Worm (Caenorhabditis elegans) whole organism, late embryonic: ENCODE data around the gene srz-56.

Source experiments
- C08G9.2 ChIP-seq: sonication (generic microtip); optimal IDR thresholded peaks from 2 replicates; lab custom pipeline; 2016; ENCODE audit warnings: mild to moderate bottlenecking, missing genetic modification characterization, moderate library complexity, missing compliant biosample characterization
- K02D7.2 ChIP-seq: sonication (generic microtip); optimal IDR thresholded peaks from 2 replicates; lab custom pipeline; 2017; ENCODE audit warnings: mild to moderate bottlenecking, missing genetic modification characterization, missing compliant biosample characterization
- ama-1 ChIP-seq: fragments of 150-350 bp; optimal IDR thresholded peaks from 2 replicates; lab custom pipeline; 2014
- ceh-14 ChIP-seq: sonication (generic microtip); optimal IDR thresholded peaks from 2 replicates; lab custom pipeline; 2016; ENCODE audit warnings: missing genotype, missing genetic modification characterization, missing compliant biosample characterization
- ceh-24 ChIP-seq: sonication (generic microtip); optimal IDR thresholded peaks from 2 replicates; lab custom pipeline; 2016; ENCODE audit warnings: mild to moderate bottlenecking, missing genetic modification characterization, missing compliant biosample characterization
- ceh-45 ChIP-seq: fragments of 200-800 bp; sonication (Bioruptor generic); IDR thresholded peaks from 2 replicates; pipeline ENCODE4 v1.3.6; 2022; ENCODE audit warnings: missing genetic modification reagents, missing genetic modification characterization, missing compliant biosample characterization
- ceh-6 ChIP-seq: fragments of 200-800 bp; sonication (Bioruptor generic); optimal IDR thresholded peaks from 2 replicates; lab custom pipeline; 2018; ENCODE audit warnings: mild to moderate bottlenecking, missing genetic modification characterization, missing compliant biosample characterization
- ceh-9 ChIP-seq: sonication (generic microtip); optimal IDR thresholded peaks from 2 replicates; lab custom pipeline; 2016; ENCODE audit warnings: mild to moderate bottlenecking, missing genetic modification characterization, inconsistent platforms, missing compliant biosample characterization
- dmd-4 ChIP-seq: sonication (generic microtip); optimal IDR thresholded peaks from 2 replicates; lab custom pipeline; 2016; ENCODE audit warnings: borderline replicate concordance, missing genetic modification characterization, missing compliant biosample characterization
- dve-1 ChIP-seq: sonication (generic microtip); optimal IDR thresholded peaks from 2 replicates; lab custom pipeline; 2017; ENCODE audit warnings: antibody characterized with exemption, mild to moderate bottlenecking, missing genetic modification characterization, missing compliant biosample characterization
- elt-4 ChIP-seq: sonication (generic microtip); optimal IDR thresholded peaks from 2 replicates; lab custom pipeline; 2016; ENCODE audit warnings: missing genetic modification characterization, missing compliant biosample characterization
- ets-4 ChIP-seq: sonication (generic microtip); optimal IDR thresholded peaks from 2 replicates; lab custom pipeline; 2016; ENCODE audit warnings: missing genetic modification characterization, missing compliant biosample characterization
- fkh-10 ChIP-seq: fragments of 150-350 bp; optimal IDR thresholded peaks from 2 replicates; lab custom pipeline; 2014; ENCODE audit warnings: missing biosample characterization, missing genetic modification reagents, missing genetic modification characterization
- hlh-13 ChIP-seq: fragments of 200-800 bp; sonication (Bioruptor generic); optimal IDR thresholded peaks from 2 replicates; lab custom pipeline; 2018; ENCODE audit warnings: mild to moderate bottlenecking, missing genetic modification characterization, missing compliant biosample characterization
- hlh-30 ChIP-seq: sonication (generic microtip); optimal IDR thresholded peaks from 2 replicates; lab custom pipeline; 2017; ENCODE audit warnings: antibody characterized with exemption, missing genetic modification characterization, missing compliant biosample characterization; ENCODE audit not compliant: insufficient read depth
- hlh-8 ChIP-seq: sonication (generic microtip); optimal IDR thresholded peaks from 2 replicates; lab custom pipeline; 2016; ENCODE audit warnings: missing genotype, missing genetic modification characterization, missing compliant biosample characterization
- lim-6 ChIP-seq: sonication (generic microtip); optimal IDR thresholded peaks from 2 replicates; lab custom pipeline; 2016; ENCODE audit warnings: missing genetic modification characterization, missing compliant biosample characterization
- madf-2 ChIP-seq: sonication (generic microtip); optimal IDR thresholded peaks from 2 replicates; lab custom pipeline; 2017; ENCODE audit warnings: missing genetic modification characterization, missing compliant biosample characterization
- nhr-11 ChIP-seq: fragments of 150-350 bp; optimal IDR thresholded peaks from 2 replicates; lab custom pipeline; 2014; ENCODE audit warnings: missing biosample characterization, missing genetic modification characterization
- nhr-232 ChIP-seq: sonication (generic microtip); optimal IDR thresholded peaks from 2 replicates; lab custom pipeline; 2016; ENCODE audit warnings: missing genetic modification characterization, missing compliant biosample characterization
- npax-4 ChIP-seq: sonication (generic microtip); optimal IDR thresholded peaks from 2 replicates; lab custom pipeline; 2016; ENCODE audit warnings: missing genetic modification characterization, missing compliant biosample characterization
- pag-3 ChIP-seq: sonication (generic microtip); optimal IDR thresholded peaks from 2 replicates; lab custom pipeline; 2016; ENCODE audit warnings: missing compliant biosample characterization, missing genetic modification characterization, borderline replicate concordance
- pat-9 ChIP-seq: fragments of 200-800 bp; sonication (Bioruptor generic); optimal IDR thresholded peaks from 2 replicates; lab custom pipeline; 2018; ENCODE audit warnings: mild to moderate bottlenecking, missing genetic modification characterization, moderate library complexity, missing compliant biosample characterization
- pax-1 ChIP-seq: fragments of 150-350 bp; optimal IDR thresholded peaks from 2 replicates; lab custom pipeline; 2014; ENCODE audit warnings: missing biosample characterization, missing genetic modification characterization
- pha-2 ChIP-seq: sonication (generic microtip); optimal IDR thresholded peaks from 2 replicates; lab custom pipeline; 2017; ENCODE audit warnings: mild to moderate bottlenecking, missing genetic modification characterization, missing compliant biosample characterization
- pros-1 ChIP-seq: fragments of 150-350 bp; optimal IDR thresholded peaks from 2 replicates; lab custom pipeline; 2014; ENCODE audit warnings: missing biosample characterization, missing genetic modification reagents, missing genetic modification characterization
- ref-2 ChIP-seq: sonication (generic microtip); optimal IDR thresholded peaks from 2 replicates; lab custom pipeline; 2016; ENCODE audit warnings: missing genetic modification characterization, missing compliant biosample characterization
- rnt-1 ChIP-seq: sonication (generic microtip); optimal IDR thresholded peaks from 2 replicates; lab custom pipeline; 2016; ENCODE audit warnings: missing genetic modification characterization, missing compliant biosample characterization
- syd-9 ChIP-seq: sonication (generic microtip); optimal IDR thresholded peaks from 2 replicates; lab custom pipeline; 2016; ENCODE audit warnings: mild to moderate bottlenecking, missing genetic modification characterization, moderate library complexity, missing compliant biosample characterization
- tbx-2 ChIP-seq: sonication (generic microtip); optimal IDR thresholded peaks from 2 replicates; lab custom pipeline; 2016; ENCODE audit warnings: missing genetic modification characterization, missing compliant biosample characterization
- tbx-7 ChIP-seq: sonication (generic microtip); optimal IDR thresholded peaks from 2 replicates; lab custom pipeline; 2016; ENCODE audit warnings: missing genotype, missing genetic modification characterization, missing compliant biosample characterization
- unc-3 ChIP-seq, 2 experiments: fragments of 200-800 bp in 1 of 2; sonication (Bioruptor generic) in 1 of 2; sonication (generic microtip) in 1 of 2; conservative IDR thresholded peaks in 1 of 2; optimal IDR thresholded peaks in 1 of 2; 2 replicates each; pipeline versions ENCODE4 v1.3.6 to Lab custom; 2016 to 2022; ENCODE audit warnings: missing compliant biosample characterization in 2 of 2, missing genetic modification characterization in 2 of 2, missing genetic modification reagents in 1 of 2
- unc-42 ChIP-seq: sonication (generic microtip); optimal IDR thresholded peaks from 2 replicates; lab custom pipeline; 2016; ENCODE audit warnings: missing genotype, missing genetic modification characterization, missing compliant biosample characterization
- unc-55 ChIP-seq: sonication (generic microtip); optimal IDR thresholded peaks from 2 replicates; lab custom pipeline; 2017; ENCODE audit warnings: missing biosample characterization, missing genetic modification reagents, missing genetic modification characterization
- zip-5 ChIP-seq: sonication (generic microtip); optimal IDR thresholded peaks from 2 replicates; lab custom pipeline; 2016; ENCODE audit warnings: missing genetic modification characterization, missing compliant biosample characterization

Gene srz-56

ce11 chrIII:2210601-2211000, 30.0 kb upstream of the srz-56 start:
- no peak for TF ChIP-seq elt-4 (tag; lab: Kevin White, UChicago)
- TF ChIP-seq tbx-2: no peak
- no peak for TF ChIP-seq pax-1 (tag; lab: Kevin White, UChicago)
- TF ChIP-seq tbx-7 (tag; lab: Kevin White, UChicago): no peak
- no peak for TF ChIP-seq fkh-10 (GFP tag; lab: Kevin White, UChicago)
- no peak for TF ChIP-seq pros-1 (tag; lab: Kevin White, UChicago)
- TF ChIP-seq ceh-24 (tag; lab: Kevin White, UChicago): no peak
- no peak for TF ChIP-seq lim-6 (tag; lab: Kevin White, UChicago)
- no peak for TF ChIP-seq pha-2 (tag; lab: Kevin White, UChicago)

ce11 chrIII:2211120-2211519, 29.5 kb upstream of the srz-56 start, which contains the start of gene C39B5.14:
Gene C39B5.14, plus strand, starts transcription at chrIII:2211420.
- TF ChIP-seq ceh-9 (tag; lab: Kevin White, UChicago): no peak
- TF ChIP-seq ref-2: no peak
- no peak for TF ChIP-seq unc-42
- no peak for TF ChIP-seq hlh-8 (tag; lab: Kevin White, UChicago)
- TF ChIP-seq ceh-6 (GFP tag; lab: Kevin White, UChicago): no peak
- no peak for TF ChIP-seq ceh-14 (tag; lab: Kevin White, UChicago)
- no peak for TF ChIP-seq nhr-232 (tag; lab: Kevin White, UChicago)
- TF ChIP-seq pat-9 (tag; lab: Kevin White, UChicago): no peak
- TF ChIP-seq madf-2 (tag; lab: Kevin White, UChicago): no peak
- TF ChIP-seq dmd-4: no peak
- no peak for TF ChIP-seq K02D7.2 (tag; lab: Kevin White, UChicago)
- TF ChIP-seq nhr-11 (tag; lab: Kevin White, UChicago): no peak
- TF ChIP-seq lim-6 (tag; lab: Kevin White, UChicago): no peak
- no peak for TF ChIP-seq ama-1 (lab: Kevin White, UChicago)
- TF ChIP-seq tbx-2: no peak
- TF ChIP-seq zip-5: no peak
- TF ChIP-seq ceh-45 (GFP tag; lab: Robert Waterston, UW): no peak
- no peak for TF ChIP-seq hlh-13 (GFP tag; lab: Kevin White, UChicago)
- no peak for TF ChIP-seq unc-3 (GFP tag; conservative IDR thresholded peaks at IDR 0.05; lab: Robert Waterston, UW)
- no peak for TF ChIP-seq unc-3 (tag; optimal IDR thresholded peaks at IDR 0.05; lab: Kevin White, UChicago)

- TF ChIP-seq C08G9.2 (tag; lab: Kevin White, UChicago) (no peak), dve-1 (tag; lab: Kevin White, UChicago) (no peak), pros-1 (tag; lab: Kevin White, UChicago) (no peak), K02D7.2 (tag; lab: Kevin White, UChicago) (no peak), elt-4 (tag; lab: Kevin White, UChicago) (no peak), hlh-30 (tag; lab: Kevin White, UChicago) (no peak), hlh-8 (tag; lab: Kevin White, UChicago) (no peak), pag-3 (tag; lab: Kevin White, UChicago) (no peak), tbx-7 (tag; lab: Kevin White, UChicago) (no peak), ets-4 (tag; lab: Kevin White, UChicago) (no peak), syd-9 (tag; lab: Kevin White, UChicago) (no peak), npax-4 (tag; lab: Kevin White, UChicago) (no peak)
- TF ChIP-seq, all 69 proteins: peak for 0
These were observed 28.2 kb upstream of the srz-56 start for ce11 chrIII:2212343-2212742.

ce11 chrIII:2219408-2219807, 21.2 kb upstream of the srz-56 start, which contains the start of gene fbxa-12:
Gene fbxa-12, plus strand, starts transcription at chrIII:2219708.
- TF ChIP-seq unc-55: no peak
- no peak for TF ChIP-seq syd-9 (tag; lab: Kevin White, UChicago)
- TF ChIP-seq rnt-1: no peak
- TF ChIP-seq ets-4 (tag; lab: Kevin White, UChicago): no peak
- TF ChIP-seq hlh-30 (tag; lab: Kevin White, UChicago): no peak
